Fruit fly (Drosophila melanogaster): ENCODE results near the gene Unc-76.

The Unc-76 gene

DNA sequence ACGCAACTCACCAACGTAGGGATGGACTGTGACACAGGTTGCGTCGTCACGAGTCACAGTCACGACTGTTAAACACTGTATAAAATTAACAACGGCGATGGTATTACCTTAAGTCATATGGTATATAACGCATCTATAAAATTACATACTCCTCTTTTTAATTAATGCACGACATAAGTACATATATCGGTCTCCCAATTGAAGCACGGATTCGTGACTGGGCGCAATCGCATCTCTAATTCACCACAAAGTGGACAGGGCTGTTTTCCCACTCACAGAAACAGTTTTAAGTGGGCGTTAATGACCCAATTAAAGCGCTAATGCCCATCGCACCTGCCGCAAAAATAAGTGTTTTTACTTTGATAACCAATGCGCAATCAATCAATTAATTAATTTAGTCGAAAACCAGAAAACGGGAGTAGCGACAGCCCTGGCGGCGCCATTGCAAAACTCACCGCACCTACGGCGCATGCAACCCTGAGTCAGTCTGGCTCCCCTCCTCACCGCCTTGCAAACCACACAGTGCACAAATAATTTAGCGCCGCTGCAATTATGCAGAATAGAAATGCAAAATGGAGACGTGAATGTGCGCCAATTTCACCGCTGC, 39.0 kb upstream of the Unc-76 start, which contains the start of gene CG4313 (continued):
- TF ChIP-seq eve (GFP tag; optimal IDR thresholded peaks at IDR 0.05): no peak
- TF ChIP-seq CG8765 (GFP tag; IDR thresholded peaks at IDR 0.05): peak; percentile 46; the same call in 1 of the 2 replicates
- TF ChIP-seq CG13424 (tag; optimal IDR thresholded peaks at IDR 0.05): peak; percentile 77
- 0 out of 2 replicates have a peak, but pooled peaks have one; percentile 17 for TF ChIP-seq Adf1 (GFP tag; IDR thresholded peaks at IDR 0.05)
- TF ChIP-seq fru (optimal IDR thresholded peaks at IDR 0.05): no peak
- no peak for TF ChIP-seq Dp (GFP tag; optimal IDR thresholded peaks at IDR 0.05)
- peak; percentile 69 for TF ChIP-seq Hsf (GFP tag; optimal IDR thresholded peaks at IDR 0.05)
- TF ChIP-seq bab2 (GFP tag; optimal IDR thresholded peaks at IDR 0.05): peak; percentile 75
- TF ChIP-seq CG8924 (tag; optimal IDR thresholded peaks at IDR 0.05): peak; percentile 70
- TF ChIP-seq zfh2 (GFP tag; optimal IDR thresholded peaks at IDR 0.05): peak; percentile 76
- TF ChIP-seq CG30403 (GFP tag; optimal IDR thresholded peaks at IDR 0.05): peak; percentile 81
- TF ChIP-seq danr (GFP tag; IDR thresholded peaks at IDR 0.05): 0 out of 2 replicates have a peak, but pooled peaks have one; percentile 51
- TF ChIP-seq abd-A (tag; optimal IDR thresholded peaks at IDR 0.05): no peak
- no peak for TF ChIP-seq MESR4 (GFP tag; optimal IDR thresholded peaks at IDR 0.05)
- peak; percentile 39 for TF ChIP-seq CG8388 (GFP tag; optimal IDR thresholded peaks at IDR 0.05)
- no peak for TF ChIP-seq Hey (tag; optimal IDR thresholded peaks at IDR 0.05)
- peak; percentile 11 for TF ChIP-seq CG1647 (GFP tag; optimal IDR thresholded peaks at IDR 0.05)
- peak; percentile 53 for TF ChIP-seq Camta (GFP tag; optimal IDR thresholded peaks at IDR 0.05)
- peak; percentile 94 for TF ChIP-seq Scr (GFP tag; IDR thresholded peaks at IDR 0.05; ENCODE audit: partially characterized antibody)
- TF ChIP-seq pfk (GFP tag; optimal IDR thresholded peaks at IDR 0.05): no peak
- TF ChIP-seq CG13296 (GFP tag; optimal IDR thresholded peaks at IDR 0.05): peak; percentile 62
- peak; percentile 60 for TF ChIP-seq CG18619 (GFP tag; optimal IDR thresholded peaks at IDR 0.05)
- TF ChIP-seq CG18764 (GFP tag; optimal IDR thresholded peaks at IDR 0.05): peak; percentile 12
- TF ChIP-seq cad (GFP tag; optimal IDR thresholded peaks at IDR 0.05): no peak
- TF ChIP-seq slbo (GFP tag; IDR thresholded peaks at IDR 0.05): peak; percentile 79
- TF ChIP-seq gro (GFP tag; optimal IDR thresholded peaks at IDR 0.05): peak; percentile 60
- TF ChIP-seq CG1233 (GFP tag; optimal IDR thresholded peaks at IDR 0.05): peak; percentile 70
- no peak for TF ChIP-seq CG5953 (GFP tag; IDR thresholded peaks at IDR 0.05)
- peak; percentile 46 for TF ChIP-seq D19A (tag; optimal IDR thresholded peaks at IDR 0.05)
- peak; percentile 56; the same call in 1 of the 3 replicates for TF ChIP-seq croc (GFP tag; conservative IDR thresholded peaks at IDR 0.05)
- TF ChIP-seq dati (GFP tag; IDR thresholded peaks at IDR 0.05): no peak
- TF ChIP-seq CG7357 (GFP tag; IDR thresholded peaks at IDR 0.05): peak; percentile 69
- peak; percentile 71 for TF ChIP-seq CG2712 (tag; optimal IDR thresholded peaks at IDR 0.05)
- peak; percentile 45 for TF ChIP-seq mirr (GFP tag; optimal IDR thresholded peaks at IDR 0.05)
- TF ChIP-seq chif (GFP tag; optimal IDR thresholded peaks at IDR 0.05): peak; percentile 60 to 62
- peak; percentile 80 for TF ChIP-seq CG1603 (tag; optimal IDR thresholded peaks at IDR 0.05)
- TF ChIP-seq Mes4 (GFP tag; optimal IDR thresholded peaks at IDR 0.05): peak; percentile 60
- peak; percentile 48 for TF ChIP-seq tap (tag; optimal IDR thresholded peaks at IDR 0.05)
- peak; percentile 78 for TF ChIP-seq CG4424 (GFP tag; optimal IDR thresholded peaks at IDR 0.05)
- TF ChIP-seq trem (tag; optimal IDR thresholded peaks at IDR 0.05): peak; percentile 92
- peak; percentile 92 for TF ChIP-seq knrl (GFP tag; IDR thresholded peaks at IDR 0.05; ENCODE audit: partially characterized antibody)
- TF ChIP-seq run (tag; optimal IDR thresholded peaks at IDR 0.05): no peak
- TF ChIP-seq wor (GFP tag; IDR thresholded peaks at IDR 0.05): peak; percentile 11; the same call in 1 of the 2 replicates
- peak; percentile 56; the same call in 1 of the 2 replicates for TF ChIP-seq CG31224 (GFP tag; IDR thresholded peaks at IDR 0.05)
- TF ChIP-seq repo (GFP tag; optimal IDR thresholded peaks at IDR 0.05): peak; percentile 52
- peak; percentile 58 for TF ChIP-seq NfI (GFP tag; optimal IDR thresholded peaks at IDR 0.05)
- TF ChIP-seq CG6791 (GFP tag; IDR thresholded peaks at IDR 0.05; ENCODE audit: partially characterized antibody): peak; percentile 74
- TF ChIP-seq CG17186 (GFP tag; optimal IDR thresholded peaks at IDR 0.05): peak; percentile 80
- peak; percentile 38 for TF ChIP-seq Sox100B (GFP tag; optimal IDR thresholded peaks at IDR 0.05)
- no peak for TF ChIP-seq CG1529 (GFP tag; optimal IDR thresholded peaks at IDR 0.05)
